Worm (Caenorhabditis elegans): ENCODE measurements around the gene ham-2.

ce11 chrX:4508209-4508608 is 46.3 kb upstream of the ham-2 start, which contains the start of gene rhi-1:
- TF ChIP-seq aly-1 (tag; optimal IDR thresholded peaks at IDR 0.05) (no peak), ama-1 (optimal IDR thresholded peaks at IDR 0.05) (no peak), hmg-4 (GFP tag; optimal IDR thresholded peaks at IDR 0.05) (no peak), ceh-36 (tag; optimal IDR thresholded peaks at IDR 0.05) (no peak)

Data from whole organism, early embryonic.